Worm (Caenorhabditis elegans) whole organism, L3 larva: ENCODE data around the gene Y71H2AM.14.

Experiments used
- ama-1 ChIP-seq: fragments of 150-350 bp; optimal IDR thresholded peaks from 2 replicates; lab custom pipeline; 2018
- ceh-82 ChIP-seq: fragments of 150-350 bp; optimal IDR thresholded peaks from 2 replicates; lab custom pipeline; 2014; ENCODE audit warnings: missing biosample characterization, missing genetic modification characterization
- egl-27 ChIP-seq: sonication (generic microtip); optimal IDR thresholded peaks from 4 replicates; lab custom pipeline; 2017; ENCODE audit warnings: missing biosample characterization, missing genetic modification reagents, missing genetic modification characterization
- elt-1 ChIP-seq: fragments of 150-350 bp; optimal IDR thresholded peaks from 2 replicates; lab custom pipeline; 2014; ENCODE audit warnings: missing biosample characterization, missing genetic modification characterization
- elt-3 ChIP-seq, 3 experiments: fragments of 150-350 bp in 1 of 3; sonication (generic microtip) in 2 of 3; optimal IDR thresholded peaks; 2 replicates in 2 of 3; 4 replicates in 1 of 3; lab custom pipeline; 2014 to 2017; ENCODE audit warnings: missing biosample characterization in 3 of 3, missing genetic modification characterization in 3 of 3
- fkh-10 ChIP-seq: sonication (generic microtip); optimal IDR thresholded peaks from 2 replicates; lab custom pipeline; 2017; ENCODE audit warnings: missing biosample characterization, missing genetic modification reagents, missing genetic modification characterization
- fos-1 ChIP-seq: fragments of 150-350 bp; optimal IDR thresholded peaks from 2 replicates; lab custom pipeline; 2014; ENCODE audit warnings: missing biosample characterization, missing genetic modification characterization
- hmg-11 ChIP-seq: sonication (generic microtip); optimal IDR thresholded peaks from 2 replicates; lab custom pipeline; 2016; ENCODE audit warnings: missing genetic modification characterization, missing compliant biosample characterization
- nfya-1 ChIP-seq: sonication (generic microtip); optimal IDR thresholded peaks from 2 replicates; lab custom pipeline; 2017; ENCODE audit warnings: missing genetic modification characterization, mild to moderate bottlenecking, missing compliant biosample characterization, antibody characterized with exemption, moderate library complexity; ENCODE audit not compliant: insufficient read depth
- nhr-28 ChIP-seq: fragments of 150-350 bp; optimal IDR thresholded peaks from 2 replicates; lab custom pipeline; 2014; ENCODE audit warnings: missing biosample characterization, missing genetic modification characterization
- nhr-43 ChIP-seq: sonication (generic microtip); optimal IDR thresholded peaks from 2 replicates; lab custom pipeline; 2016; ENCODE audit warnings: mild to moderate bottlenecking, missing genetic modification characterization, missing compliant biosample characterization; ENCODE audit not compliant: poor library complexity, severe bottlenecking
- skn-1 ChIP-seq: fragments of 150-350 bp; optimal IDR thresholded peaks from 2 replicates; lab custom pipeline; 2014; ENCODE audit warnings: missing biosample characterization, missing genetic modification characterization
- tbx-2 ChIP-seq: sonication (generic microtip); optimal IDR thresholded peaks from 2 replicates; lab custom pipeline; 2016; ENCODE audit warnings: mild to moderate bottlenecking, missing genetic modification characterization, missing compliant biosample characterization
- unc-39 ChIP-seq: sonication (generic microtip); optimal IDR thresholded peaks from 4 replicates; lab custom pipeline; 2017; ENCODE audit warnings: missing biosample characterization, missing genetic modification characterization

DNA sequence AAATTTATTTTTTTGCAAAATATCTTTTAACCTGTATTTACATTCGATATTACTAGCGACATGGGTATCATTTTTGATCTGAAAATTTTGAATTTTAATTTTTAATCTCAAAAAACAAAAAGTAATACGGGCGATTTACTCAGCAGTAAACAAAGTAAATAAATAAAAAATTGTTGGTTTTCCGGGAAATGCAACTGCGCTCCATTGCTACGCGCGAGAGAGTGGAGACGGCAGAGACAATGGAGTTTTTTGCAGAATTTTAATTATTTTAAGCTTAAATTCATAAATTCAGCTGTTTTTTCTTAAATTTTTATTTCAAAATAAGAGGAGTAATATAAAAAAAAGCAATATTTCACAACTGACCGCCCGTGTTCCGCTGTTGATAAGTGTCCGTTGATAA is 47.7 kb downstream of the Y71H2AM.14 start, which contains the start of gene slc-30A9:
- no peak for TF ChIP-seq hmg-11 (tag; lab: Kevin White, UChicago)
- no peak for TF ChIP-seq fos-1 (tag; lab: Kevin White, UChicago)
- no peak for TF ChIP-seq egl-27 (tag; lab: Kevin White, UChicago)
- TF ChIP-seq ceh-82 = no peak
- no peak for TF ChIP-seq nhr-28 (tag; lab: Kevin White, UChicago)
- TF ChIP-seq unc-39 (tag; lab: Kevin White, UChicago) = no peak
- no peak for TF ChIP-seq ama-1 (lab: Kevin White, UChicago)
- TF ChIP-seq elt-3 (tag; optimal IDR thresholded peaks at IDR 0.05; lab: Kevin White, UChicago) = no peak
- TF ChIP-seq tbx-2 (tag; lab: Kevin White, UChicago) = no peak
- peak; percentile 43 for TF ChIP-seq nfya-1 (tag; lab: Kevin White, UChicago)
- TF ChIP-seq skn-1 (tag; lab: Kevin White, UChicago) = no peak
- TF ChIP-seq fkh-10 (GFP tag; lab: Kevin White, UChicago) = no peak
- TF ChIP-seq elt-1 = no peak
- TF ChIP-seq nhr-43 = no peak
